Worm (Caenorhabditis elegans): ENCODE measurements around the gene clec-121.

ce11 chrII:3063984-3064383 is 38.1 kb upstream of the clec-121 start:
- TF ChIP-seq nhr-28 (tag; optimal IDR thresholded peaks at IDR 0.05), result no peak
- TF ChIP-seq snpc-4 (tag; optimal IDR thresholded peaks at IDR 0.05), result no peak
- no peak for TF ChIP-seq ztf-11 (tag; optimal IDR thresholded peaks at IDR 0.05)
- no peak for TF ChIP-seq elt-3 (tag; optimal IDR thresholded peaks at IDR 0.05)
- no peak for TF ChIP-seq M03D4.4 (tag; optimal IDR thresholded peaks at IDR 0.05)
- no peak for TF ChIP-seq lsy-2 (tag; optimal IDR thresholded peaks at IDR 0.05)
- TF ChIP-seq ces-1 (GFP tag; optimal IDR thresholded peaks at IDR 0.05), result no peak
- no peak for TF ChIP-seq pha-4 (tag; optimal IDR thresholded peaks at IDR 0.05)
- no peak for TF ChIP-seq elt-1 (tag; optimal IDR thresholded peaks at IDR 0.05; ENCODE audit: borderline replicate concordance, insufficient read depth)
- TF ChIP-seq nhr-12 (tag; optimal IDR thresholded peaks at IDR 0.05), result no peak
- TF ChIP-seq drap-1 (GFP tag; optimal IDR thresholded peaks at IDR 0.05), result no peak

All from whole organism, mixed stage, embryonic.